Fruit fly (Drosophila melanogaster) whole organism, prepupa: Measurements from ENCODE around the gene Vps2.

Experiments
- CG10669 ChIP-seq: fragments of 200-800 bp; sonication (Bioruptor generic); optimal IDR thresholded peaks from 3 replicates; lab custom pipeline; 2018; ENCODE audit warnings: missing biosample characterization, mild to moderate bottlenecking, missing genetic modification characterization, moderate library complexity
- CG11762 ChIP-seq: fragments of 200-800 bp; sonication (Bioruptor generic); optimal IDR thresholded peaks from 3 replicates; lab custom pipeline; 2016; ENCODE audit warnings: missing biosample characterization, missing genetic modification characterization; ENCODE audit not compliant: insufficient read depth
- CG15336 ChIP-seq: fragments of 200-800 bp; sonication (Bioruptor generic); IDR thresholded peaks from 2 replicates; pipeline ENCODE4 v1.3.6; 2022; ENCODE audit warnings: missing biosample characterization, missing genetic modification characterization
- CG16779 ChIP-seq: fragments of 200-800 bp; sonication (Bioruptor generic); optimal IDR thresholded peaks from 3 replicates; lab custom pipeline; 2017; ENCODE audit warnings: missing biosample characterization, mild to moderate bottlenecking, missing genetic modification characterization
- CG3032 ChIP-seq: fragments of 200-800 bp; optimal IDR thresholded peaks from 2 replicates; lab custom pipeline; 2019; ENCODE audit warnings: missing biosample characterization, mild to moderate bottlenecking, missing genetic modification characterization, moderate library complexity
- CG31627 ChIP-seq: fragments of 200-800 bp; sonication (Bioruptor generic); optimal IDR thresholded peaks from 3 replicates; lab custom pipeline; 2016; ENCODE audit warnings: missing biosample characterization, missing genetic modification characterization
- CG32006 ChIP-seq: fragments of 200-800 bp; sonication (Bioruptor generic); optimal IDR thresholded peaks from 3 replicates; lab custom pipeline; 2017; ENCODE audit warnings: missing biosample characterization, mild to moderate bottlenecking, missing genetic modification characterization
- CG34406 ChIP-seq: fragments of 200-800 bp; sonication (Bioruptor generic); optimal IDR thresholded peaks from 3 replicates; lab custom pipeline; 2016; ENCODE audit warnings: missing biosample characterization, missing genetic modification characterization
- CG3919 ChIP-seq: fragments of 200-800 bp; sonication (Bioruptor generic); optimal IDR thresholded peaks from 3 replicates; lab custom pipeline; 2016; ENCODE audit warnings: missing biosample characterization, missing genetic modification characterization
- CG4318 ChIP-seq: fragments of 200-800 bp; sonication (Bioruptor generic); optimal IDR thresholded peaks from 3 replicates; lab custom pipeline; 2017; ENCODE audit warnings: missing biosample characterization, mild to moderate bottlenecking, missing genetic modification characterization
- CG7368 ChIP-seq: fragments of 200-800 bp; sonication (Bioruptor generic); optimal IDR thresholded peaks from 3 replicates; lab custom pipeline; 2016; ENCODE audit warnings: missing biosample characterization, missing genetic modification characterization
- CG8119 ChIP-seq: fragments of 200-800 bp; sonication (Bioruptor generic); IDR thresholded peaks from 3 replicates; pipeline ENCODE4 v1.3.6; 2022; ENCODE audit warnings: missing biosample characterization, missing genetic modification characterization
- CG8319 ChIP-seq: fragments of 200-800 bp; sonication (Bioruptor generic); optimal IDR thresholded peaks from 3 replicates; lab custom pipeline; 2016; ENCODE audit warnings: missing biosample characterization, missing genetic modification characterization
- CG8632 ChIP-seq: fragments of 200-800 bp; sonication (Bioruptor generic); optimal IDR thresholded peaks from 3 replicates; lab custom pipeline; 2016; ENCODE audit warnings: missing biosample characterization, missing genetic modification characterization
- CG9139 ChIP-seq: fragments of 200-800 bp; sonication (Bioruptor generic); optimal IDR thresholded peaks from 3 replicates; lab custom pipeline; 2017; ENCODE audit warnings: missing biosample characterization, mild to moderate bottlenecking, missing genetic modification characterization
- Eip78C ChIP-seq: fragments of 200-800 bp; sonication (Bioruptor generic); peaks from one replicate; lab custom pipeline; 2016; ENCODE audit warnings: missing biosample characterization, missing genetic modification characterization
- Ets21C ChIP-seq: fragments of 200-800 bp; sonication (Bioruptor generic); optimal IDR thresholded peaks from 3 replicates; lab custom pipeline; 2016; ENCODE audit warnings: missing biosample characterization, missing genetic modification characterization
- Ets96B ChIP-seq: fragments of 200-800 bp; optimal IDR thresholded peaks from 2 replicates; lab custom pipeline; 2019; ENCODE audit warnings: missing biosample characterization, mild to moderate bottlenecking, missing genetic modification characterization, moderate library complexity
- Hr38 ChIP-seq: sonication (Bioruptor generic); optimal IDR thresholded peaks from 2 replicates; lab custom pipeline; 2016; ENCODE audit warnings: missing biosample characterization, missing genetic modification characterization
- Hr39 ChIP-seq: fragments of 200-800 bp; sonication (Bioruptor generic); optimal IDR thresholded peaks from 2 replicates; lab custom pipeline; 2016; ENCODE audit warnings: missing biosample characterization, missing genetic modification characterization
- Hr4 ChIP-seq: fragments of 200-800 bp; sonication (Bioruptor generic); optimal IDR thresholded peaks from 3 replicates; lab custom pipeline; 2016; ENCODE audit warnings: missing biosample characterization, missing genetic modification characterization
- Lpt ChIP-seq: fragments of 200-800 bp; sonication (Bioruptor generic); optimal IDR thresholded peaks from 3 replicates; lab custom pipeline; 2016; ENCODE audit warnings: missing biosample characterization, missing genetic modification characterization
- Met ChIP-seq: fragments of 200-800 bp; sonication (Bioruptor generic); optimal IDR thresholded peaks from 3 replicates; lab custom pipeline; 2016; ENCODE audit warnings: missing biosample characterization, missing genetic modification characterization
- OdsH ChIP-seq: fragments of 200-800 bp; sonication (Bioruptor generic); optimal IDR thresholded peaks from 3 replicates; lab custom pipeline; 2016; ENCODE audit warnings: missing biosample characterization, missing genetic modification characterization
- Smox ChIP-seq: fragments of 200-800 bp; sonication (Bioruptor generic); optimal IDR thresholded peaks from 3 replicates; lab custom pipeline; 2016; ENCODE audit warnings: missing biosample characterization, missing genetic modification characterization
- Sox102F ChIP-seq: fragments of 200-800 bp; sonication (Bioruptor generic); optimal IDR thresholded peaks from 2 replicates; lab custom pipeline; 2016; ENCODE audit warnings: missing biosample characterization, mild to moderate bottlenecking, missing genetic modification characterization
- achi ChIP-seq: fragments of 200-800 bp; sonication (Bioruptor generic); optimal IDR thresholded peaks from 3 replicates; lab custom pipeline; 2016; ENCODE audit warnings: missing biosample characterization, missing genetic modification characterization
- acj6 ChIP-seq: fragments of 200-800 bp; sonication (Bioruptor generic); optimal IDR thresholded peaks from 3 replicates; lab custom pipeline; 2016; ENCODE audit warnings: missing biosample characterization, missing genetic modification characterization
- cyc ChIP-seq: fragments of 200-800 bp; sonication (Bioruptor generic); optimal IDR thresholded peaks from 3 replicates; lab custom pipeline; 2016; ENCODE audit warnings: missing biosample characterization, missing genetic modification characterization
- dsx ChIP-seq: fragments of 200-800 bp; optimal IDR thresholded peaks from 3 replicates; lab custom pipeline; 2019; ENCODE audit warnings: missing biosample characterization, mild to moderate bottlenecking, missing genetic modification characterization, moderate library complexity; ENCODE audit not compliant: poor library complexity, severe bottlenecking
- fd85E ChIP-seq: fragments of 200-800 bp; sonication (Bioruptor generic); optimal IDR thresholded peaks from 3 replicates; lab custom pipeline; 2016; ENCODE audit warnings: missing biosample characterization, missing genetic modification characterization
- fkh ChIP-seq: fragments of 200-800 bp; sonication (Bioruptor generic); optimal IDR thresholded peaks from 3 replicates; lab custom pipeline; 2017; ENCODE audit warnings: missing biosample characterization, mild to moderate bottlenecking, missing genetic modification characterization, moderate library complexity
- lz ChIP-seq: fragments of 200-800 bp; sonication (Bioruptor generic); optimal IDR thresholded peaks from 3 replicates; lab custom pipeline; 2016; ENCODE audit warnings: missing biosample characterization, missing genetic modification characterization
- net ChIP-seq: fragments of 200-800 bp; sonication (Bioruptor generic); optimal IDR thresholded peaks from 3 replicates; lab custom pipeline; 2016; ENCODE audit warnings: missing biosample characterization, missing genetic modification characterization
- pdm3 ChIP-seq: fragments of 200-800 bp; sonication (Bioruptor generic); optimal IDR thresholded peaks from 3 replicates; lab custom pipeline; 2016; ENCODE audit warnings: missing biosample characterization, missing genetic modification characterization
- salr ChIP-seq, 2 experiments: fragments of 200-800 bp; sonication (Bioruptor generic); optimal IDR thresholded peaks; 3 replicates each; lab custom pipeline; 2016 to 2018; ENCODE audit warnings: missing biosample characterization in 2 of 2, missing genetic modification characterization in 2 of 2, mild to moderate bottlenecking in 1 of 2
- spab ChIP-seq: fragments of 200-800 bp; sonication (Bioruptor generic); optimal IDR thresholded peaks from 2 replicates; lab custom pipeline; 2017; ENCODE audit warnings: missing biosample characterization, mild to moderate bottlenecking, missing genetic modification characterization, missing genetic modification reagents
- ss ChIP-seq, 2 experiments: fragments of 200-800 bp; sonication (Bioruptor generic); optimal IDR thresholded peaks; 2 replicates in 1 of 2; 3 replicates in 1 of 2; lab custom pipeline; 2017 to 2018; ENCODE audit warnings: mild to moderate bottlenecking in 2 of 2, missing biosample characterization in 2 of 2, missing genetic modification characterization in 2 of 2, moderate library complexity in 1 of 2
- svp ChIP-seq: fragments of 200-800 bp; sonication (Bioruptor generic); peaks from one replicate; lab custom pipeline; 2016; ENCODE audit warnings: missing biosample characterization, missing genetic modification characterization
- topi ChIP-seq: fragments of 200-800 bp; sonication (Bioruptor generic); optimal IDR thresholded peaks from 3 replicates; lab custom pipeline; 2016; ENCODE audit warnings: missing biosample characterization, missing genetic modification characterization
- vri ChIP-seq: fragments of 200-800 bp; sonication (Bioruptor generic); optimal IDR thresholded peaks from 3 replicates; lab custom pipeline; 2016; ENCODE audit warnings: missing biosample characterization, mild to moderate bottlenecking, missing genetic modification characterization

Vps2 gene

dm6 chr3R:26081380-26081991 lies 28.9 kb downstream of the Vps2 start (continued):
- TF ChIP-seq achi (GFP tag; lab: Kevin White, UChicago), result peak; percentile 81
- TF ChIP-seq CG4318 (GFP tag; lab: Kevin White, UChicago), result peak; percentile 10
- peak; percentile 51 for TF ChIP-seq Ets21C (GFP tag; lab: Kevin White, UChicago)
- TF ChIP-seq CG7368 (GFP tag; lab: Kevin White, UChicago), result peak; percentile 56
- peak; percentile 78 for TF ChIP-seq CG8119
- TF ChIP-seq ss (GFP tag; optimal IDR thresholded peaks at IDR 0.05; lab: Kevin White, UChicago), result peak; percentile 74 to 96
- peak; percentile 78 for TF ChIP-seq lz (GFP tag; lab: Kevin White, UChicago)
- peak; percentile 60 for TF ChIP-seq CG8632
- peak; percentile 69 for TF ChIP-seq CG31627
- peak; percentile 55 for TF ChIP-seq CG9139 (GFP tag; lab: Kevin White, UChicago)
- peak; percentile 80 for TF ChIP-seq OdsH
- TF ChIP-seq Hr4 (GFP tag; lab: Kevin White, UChicago), result peak; percentile 64
- no peak for TF ChIP-seq fd85E (GFP tag; lab: Kevin White, UChicago)
- TF ChIP-seq pdm3, result peak; percentile 72
- TF ChIP-seq vri (GFP tag; lab: Kevin White, UChicago), result peak; percentile 50
- peak; percentile 72 for TF ChIP-seq CG34406 (GFP tag; lab: Kevin White, UChicago)
- peak; percentile 79 for TF ChIP-seq dsx (GFP tag; lab: Kevin White, UChicago)
- peak; percentile 76 for TF ChIP-seq CG32006
- TF ChIP-seq, all 60 proteins: peak for 55

dm6 chr3R:26095551-26095950 lies 42.9 kb downstream of the Vps2 start:
- TF ChIP-seq Eip78C (peak; percentile 53), svp (peak; percentile 51), Ets96B (tag; lab: Kevin White, UChicago) (no peak)

dm6 chr3R:26096192-26096591 lies 43.6 kb downstream of the Vps2 start:
- TF ChIP-seq CG8632, result no peak
- TF ChIP-seq CG3032 (tag; lab: Kevin White, UChicago), result no peak
- TF ChIP-seq CG3919 (GFP tag; lab: Kevin White, UChicago), result peak; percentile 72

dm6 chr3R:26098502-26099210 lies 46.0 kb downstream of the Vps2 start, which contains the start of gene dysf:
Gene dysf (minus strand): TSS chr3R:26098711.
- peak; percentile 27 for TF ChIP-seq Hr39 (GFP tag; lab: Kevin White, UChicago)
- TF ChIP-seq Smox, result peak; percentile 50
- TF ChIP-seq dsx (GFP tag; lab: Kevin White, UChicago), result peak; percentile 76
- peak; percentile 58 for TF ChIP-seq topi (GFP tag; lab: Kevin White, UChicago)
- no peak for TF ChIP-seq fkh
- peak; percentile 27 for TF ChIP-seq Sox102F (GFP tag; lab: Kevin White, UChicago)
- TF ChIP-seq acj6 (GFP tag; lab: Kevin White, UChicago), result peak; percentile 76
- no peak for TF ChIP-seq Ets21C (GFP tag; lab: Kevin White, UChicago)
- peak; percentile 85 for TF ChIP-seq Ets96B (tag; lab: Kevin White, UChicago)
- peak; percentile 55 for TF ChIP-seq CG9139 (GFP tag; lab: Kevin White, UChicago)
- TF ChIP-seq CG8632, result peak; percentile 82
- TF ChIP-seq CG16779, result peak; percentile 37
- TF ChIP-seq CG10669 (GFP tag; lab: Kevin White, UChicago), result peak; percentile 54
- peak; percentile 63 for TF ChIP-seq CG11762 (GFP tag; lab: Kevin White, UChicago)
- TF ChIP-seq CG4318 (GFP tag; lab: Kevin White, UChicago), result peak; percentile 77
- TF ChIP-seq net (GFP tag; lab: Kevin White, UChicago), result peak; percentile 23
- peak; percentile 50 for TF ChIP-seq cyc (GFP tag; lab: Kevin White, UChicago)
- TF ChIP-seq CG8119, result peak; percentile 88
- TF ChIP-seq spab (GFP tag; lab: Kevin White, UChicago), result peak; percentile 75
- TF ChIP-seq OdsH, result peak; percentile 73
- peak; percentile 84 for TF ChIP-seq Eip78C
- TF ChIP-seq fd85E (GFP tag; lab: Kevin White, UChicago), result no peak
- peak; percentile 11 for TF ChIP-seq CG31627
- TF ChIP-seq CG34406 (GFP tag; lab: Kevin White, UChicago), result peak; percentile 81
- peak; percentile 87 for TF ChIP-seq CG3032 (tag; lab: Kevin White, UChicago)
- peak; percentile 69 for TF ChIP-seq CG15336 (GFP tag; lab: Robert Waterston, UW)
- TF ChIP-seq Lpt, result peak; percentile 61
- TF ChIP-seq CG3919 (GFP tag; lab: Kevin White, UChicago), result peak; percentile 71
- TF ChIP-seq CG8319, result peak; percentile 57
- no peak for TF ChIP-seq Hr38 (GFP tag; lab: Kevin White, UChicago)
- TF ChIP-seq Met (GFP tag; lab: Kevin White, UChicago), result peak; percentile 52
- peak; percentile 34 for TF ChIP-seq Hr4 (GFP tag; lab: Kevin White, UChicago)
- peak in 1 of 2 experiments; percentile 77 for TF ChIP-seq salr (GFP tag; optimal IDR thresholded peaks at IDR 0.05; lab: Kevin White, UChicago)
